Fruit fly (Drosophila melanogaster): ENCODE measurements around the gene CG32669.

The CG32669 gene

dm6 chrX:10832369-10832768 lies 12.5 kb downstream of the CG32669 start (continued):
- TF ChIP-seq ftz-f1 (GFP tag; optimal IDR thresholded peaks at IDR 0.05) (no peak), CG17829 (tag; optimal IDR thresholded peaks at IDR 0.05) (peak; percentile 70), bigmax (GFP tag; optimal IDR thresholded peaks at IDR 0.05) (no peak), CG18262 (tag; optimal IDR thresholded peaks at IDR 0.05) (peak; percentile 54), CG34376 (GFP tag; optimal IDR thresholded peaks at IDR 0.05) (no peak), gcm2 (GFP tag; optimal IDR thresholded peaks at IDR 0.05) (no peak), CG4424 (GFP tag; optimal IDR thresholded peaks at IDR 0.05) (peak; percentile 67), CG2129 (GFP tag; IDR thresholded peaks at IDR 0.05; ENCODE audit: partially characterized antibody) (no peak), CG5245 (GFP tag; optimal IDR thresholded peaks at IDR 0.05) (peak; percentile 81), C15 (GFP tag; IDR thresholded peaks at IDR 0.05) (no peak), Chrac-16 (GFP tag; optimal IDR thresholded peaks at IDR 0.05) (peak; percentile 77), CG4820 (GFP tag; optimal IDR thresholded peaks at IDR 0.05) (peak; percentile 54), CG7963 (GFP tag; IDR thresholded peaks at IDR 0.05; ENCODE audit: partially characterized antibody) (no peak), gro (GFP tag; optimal IDR thresholded peaks at IDR 0.05) (peak; percentile 43), grn (GFP tag; optimal IDR thresholded peaks at IDR 0.05) (no peak), CG8359 (GFP tag; optimal IDR thresholded peaks at IDR 0.05; ENCODE audit: borderline replicate concordance) (no peak), CG14050 (GFP tag; IDR thresholded peaks at IDR 0.05) (peak; percentile 10; the same call in 1 of the 3 replicates), mirr (GFP tag; optimal IDR thresholded peaks at IDR 0.05) (no peak), gce (GFP tag; IDR thresholded peaks at IDR 0.05) (no peak), D (optimal IDR thresholded peaks at IDR 0.05) (no peak), D (GFP tag; optimal IDR thresholded peaks at IDR 0.05) (peak; percentile 13), CG6683 (GFP tag; optimal IDR thresholded peaks at IDR 0.05) (no peak), zfh1 (GFP tag; IDR thresholded peaks at IDR 0.05) (peak; percentile 77; the same call in 2 of the 3 replicates), caup (GFP tag; optimal IDR thresholded peaks at IDR 0.05; ENCODE audit: severe bottlenecking) (peak; percentile 66), nerfin-1 (tag; optimal IDR thresholded peaks at IDR 0.05) (no peak), Oaz (GFP tag; IDR thresholded peaks at IDR 0.05) (0 out of 2 replicates have a peak, but pooled peaks have one; percentile 24), mam (GFP tag; optimal IDR thresholded peaks at IDR 0.05) (peak; percentile 60), Adf1 (GFP tag; IDR thresholded peaks at IDR 0.05) (no peak), CG9609 (GFP tag; optimal IDR thresholded peaks at IDR 0.05) (peak; percentile 47), CG11560 (tag; IDR thresholded peaks at IDR 0.05) (no peak), CG10565 (GFP tag; optimal IDR thresholded peaks at IDR 0.05) (no peak), CG7372 (GFP tag; IDR thresholded peaks at IDR 0.05) (no peak; the same call in 1 of the 2 replicates), Doc3 (GFP tag; IDR thresholded peaks at IDR 0.05; ENCODE audit: partially characterized antibody) (no peak), yki (optimal IDR thresholded peaks at IDR 0.05) (peak; percentile 20), gcm (GFP tag; optimal IDR thresholded peaks at IDR 0.05) (no peak), E2f1 (GFP tag; IDR thresholded peaks at IDR 0.05) (peak; percentile 64), CG9797 (GFP tag; optimal IDR thresholded peaks at IDR 0.05) (no peak), Nf-YC (tag; optimal IDR thresholded peaks at IDR 0.05) (peak; percentile 45), CG11504 (tag; optimal IDR thresholded peaks at IDR 0.05) (peak; percentile 65), Sox102F (GFP tag; optimal IDR thresholded peaks at IDR 0.05) (peak; percentile 72), CG12391 (tag; optimal IDR thresholded peaks at IDR 0.05) (peak; percentile 50), Blimp-1 (GFP tag; optimal IDR thresholded peaks at IDR 0.05) (peak; percentile 20), CG8388 (GFP tag; optimal IDR thresholded peaks at IDR 0.05) (no peak), CG2875 (GFP tag; optimal IDR thresholded peaks at IDR 0.05) (no peak), CG16863 (GFP tag; optimal IDR thresholded peaks at IDR 0.05) (peak; percentile 50), PHDP (tag; optimal IDR thresholded peaks at IDR 0.05) (peak; percentile 51), Lhr (GFP tag; optimal IDR thresholded peaks at IDR 0.05) (peak; percentile 67), CG15479 (GFP tag; optimal IDR thresholded peaks at IDR 0.05) (no peak), Kr (GFP tag; optimal IDR thresholded peaks at IDR 0.05) (no peak), knrl (GFP tag; IDR thresholded peaks at IDR 0.05; ENCODE audit: partially characterized antibody) (peak; percentile 38; the same call in 1 of the 3 replicates), CG18619 (GFP tag; optimal IDR thresholded peaks at IDR 0.05) (peak; percentile 44)

Data from whole organism, embryonic.